Worm (Caenorhabditis elegans) whole organism, early embryonic: ENCODE data around the gene fmo-3.

Experiments used
- B0310.2 ChIP-seq: sonication (generic microtip); optimal IDR thresholded peaks from 2 replicates; lab custom pipeline; 2016; ENCODE audit warnings: mild to moderate bottlenecking, missing genetic modification characterization, missing compliant biosample characterization
- ama-1 ChIP-seq: fragments of 150-350 bp; optimal IDR thresholded peaks from 2 replicates; lab custom pipeline; 2014
- ceh-13 ChIP-seq: fragments of 200-800 bp; sonication (Bioruptor generic); optimal IDR thresholded peaks from 2 replicates; lab custom pipeline; 2018; ENCODE audit warnings: mild to moderate bottlenecking, missing genetic modification characterization, missing compliant biosample characterization
- ceh-36 ChIP-seq: sonication (generic microtip); optimal IDR thresholded peaks from 2 replicates; lab custom pipeline; 2016; ENCODE audit warnings: missing genetic modification characterization, inconsistent platforms, missing compliant biosample characterization
- ets-7 ChIP-seq: sonication (generic microtip); optimal IDR thresholded peaks from 2 replicates; lab custom pipeline; 2016; ENCODE audit warnings: missing genotype, missing genetic modification characterization, missing compliant biosample characterization
- flt-1 ChIP-seq: fragments of 200-800 bp; sonication (Bioruptor generic); IDR thresholded peaks from 2 replicates; pipeline ENCODE4 v1.3.6; 2022; ENCODE audit warnings: missing genetic modification characterization, missing compliant biosample characterization
- hmg-4 ChIP-seq: fragments of 200-800 bp; sonication (Bioruptor generic); optimal IDR thresholded peaks from 2 replicates; lab custom pipeline; 2018; ENCODE audit warnings: mild to moderate bottlenecking, missing genetic modification characterization, missing compliant biosample characterization
- pes-1 ChIP-seq: fragments of 200-800 bp; sonication (Bioruptor generic); IDR thresholded peaks from 2 replicates; pipeline ENCODE4 v1.3.6; 2022; ENCODE audit warnings: missing genetic modification reagents, missing genetic modification characterization, missing compliant biosample characterization
- tbx-37 ChIP-seq: fragments of 200-800 bp; sonication (Bioruptor generic); conservative IDR thresholded peaks from 2 replicates; pipeline ENCODE4 v1.3.6; 2022; ENCODE audit warnings: missing genetic modification reagents, missing genetic modification characterization, missing compliant biosample characterization

- TF ChIP-seq hmg-4 (GFP tag; lab: Kevin White, UChicago) (no peak), ama-1 (lab: Kevin White, UChicago) (no peak), ceh-13 (GFP tag; lab: Kevin White, UChicago) (no peak), ets-7 (tag; lab: Kevin White, UChicago) (no peak), tbx-37 (GFP tag; lab: Robert Waterston, UW) (no peak), B0310.2 (no peak), pes-1 (GFP tag; lab: Robert Waterston, UW) (no peak), flt-1 (GFP tag; lab: Robert Waterston, UW) (no peak), ceh-36 (tag; lab: Kevin White, UChicago) (no peak)
Measured at ce11 chrIII:10717479-10717878, 23.0 kb downstream of the fmo-3 start.
